Worm (Caenorhabditis elegans): ENCODE data around the gene Y46G5A.20.

DNA sequence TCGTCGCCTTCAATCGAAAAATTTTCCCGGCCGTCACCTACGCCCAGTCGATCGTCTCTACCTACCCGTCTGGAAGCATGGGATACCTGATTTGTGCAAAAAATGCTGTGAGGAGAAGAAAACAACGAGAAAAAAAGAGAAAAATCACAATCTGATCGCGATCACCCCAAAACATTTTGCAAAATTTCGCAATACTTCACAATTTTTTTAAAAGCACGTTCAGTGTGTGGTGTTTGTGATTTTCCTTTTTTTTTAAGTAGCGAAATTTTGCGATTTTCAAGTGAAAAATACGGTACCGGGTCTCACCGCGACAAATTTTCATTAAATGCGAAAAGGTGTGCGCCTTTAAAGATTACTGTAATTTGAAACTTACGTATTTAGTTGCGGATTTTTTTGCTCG lies 1.1 kb upstream of the Y46G5A.20 start:
- TF ChIP-seq fos-1 (tag; optimal IDR thresholded peaks at IDR 0.05) (no peak), aly-2 (tag; optimal IDR thresholded peaks at IDR 0.05) (no peak)
